Fruit fly (Drosophila melanogaster) whole organism, wandering third instar larva: ENCODE measurements around the gene CG42393.

Source experiments
- Abd-B ChIP-seq: fragments of >200 bp; optimal IDR thresholded peaks from 2 replicates; lab custom pipeline; 2017; ENCODE audit warnings: missing biosample characterization, missing genetic modification characterization
- CG9705 ChIP-seq: fragments of 200-800 bp; sonication (Bioruptor generic); optimal IDR thresholded peaks from 2 replicates; lab custom pipeline; 2018; ENCODE audit warnings: missing biosample characterization, mild to moderate bottlenecking, missing genetic modification characterization
- CrebA ChIP-seq: fragments of 200-800 bp; sonication (Bioruptor generic); optimal IDR thresholded peaks from 2 replicates; lab custom pipeline; 2016; ENCODE audit warnings: missing biosample characterization, mild to moderate bottlenecking, missing genetic modification characterization, borderline replicate concordance
- Dfd ChIP-seq: fragments of >200 bp; optimal IDR thresholded peaks from 2 replicates; lab custom pipeline; 2017; ENCODE audit warnings: missing biosample characterization, missing genetic modification characterization
- Dif ChIP-seq: fragments of 200-275, 200-300 bp; sonication (Bioruptor generic); optimal IDR thresholded peaks from 2 replicates; lab custom pipeline; 2018; ENCODE audit warnings: missing biosample characterization, missing genetic modification characterization; ENCODE audit not compliant: partially characterized antibody
- HLH106 ChIP-seq: fragments of 200-800 bp; optimal IDR thresholded peaks from 3 replicates; lab custom pipeline; 2019; ENCODE audit warnings: missing biosample characterization, mild to moderate bottlenecking, missing genetic modification characterization, moderate library complexity
- Hnf4 ChIP-seq: fragments of 200-800 bp; sonication (Bioruptor generic); optimal IDR thresholded peaks from 2 replicates; lab custom pipeline; 2016; ENCODE audit warnings: missing biosample characterization, mild to moderate bottlenecking, missing genetic modification characterization
- Hr78 ChIP-seq: fragments of >200 bp; optimal IDR thresholded peaks from 2 replicates; lab custom pipeline; 2017; ENCODE audit warnings: missing biosample characterization, missing genetic modification characterization
- Hr83 ChIP-seq: fragments of 200-300 bp; sonication (Bioruptor generic); optimal IDR thresholded peaks from 2 replicates; lab custom pipeline; 2016; ENCODE audit warnings: missing biosample characterization, mild to moderate bottlenecking, missing genetic modification characterization, moderate library complexity; ENCODE audit not compliant: poor library complexity, severe bottlenecking
- Jra ChIP-seq: sonication (Bioruptor generic); optimal IDR thresholded peaks from 2 replicates; lab custom pipeline; 2016; ENCODE audit warnings: missing biosample characterization, missing genetic modification characterization
- Mio ChIP-seq: sonication (Bioruptor generic); optimal IDR thresholded peaks from 2 replicates; lab custom pipeline; 2016; ENCODE audit warnings: missing biosample characterization, missing genetic modification characterization
- Myc ChIP-seq: fragments of >200 bp; optimal IDR thresholded peaks from 2 replicates; lab custom pipeline; 2017
- N ChIP-seq: fragments of >200 bp; optimal IDR thresholded peaks from 2 replicates; lab custom pipeline; 2018; ENCODE audit warnings: missing biosample characterization, missing external identifiers, missing genetic modification characterization
- OdsH ChIP-seq: fragments of 200-800 bp; sonication (Bioruptor generic); optimal IDR thresholded peaks from 2 replicates; lab custom pipeline; 2016; ENCODE audit warnings: missing biosample characterization, mild to moderate bottlenecking, missing genetic modification characterization
- Rel ChIP-seq, 2 experiments: fragments of 200-800 bp; sonication (Bioruptor generic) in 1 of 2; optimal IDR thresholded peaks; 2 replicates in 1 of 2; 3 replicates in 1 of 2; lab custom pipeline; 2016 to 2019; ENCODE audit warnings: mild to moderate bottlenecking in 2 of 2, missing biosample characterization in 2 of 2, missing genetic modification characterization in 2 of 2, moderate library complexity in 1 of 2
- Sp1 ChIP-seq: fragments of 200-800 bp; sonication (Bioruptor generic); optimal IDR thresholded peaks from 3 replicates; lab custom pipeline; 2019; ENCODE audit warnings: missing biosample characterization, mild to moderate bottlenecking, missing genetic modification characterization, moderate library complexity
- Vsx2 ChIP-seq: fragments of 200-300, 225-300 bp; sonication (Bioruptor generic); optimal IDR thresholded peaks from 2 replicates; lab custom pipeline; 2018; ENCODE audit warnings: missing biosample characterization, missing genetic modification characterization; ENCODE audit not compliant: partially characterized antibody
- br ChIP-seq: fragments of 200-800 bp; sonication (Bioruptor generic); optimal IDR thresholded peaks from 2 replicates; lab custom pipeline; 2016; ENCODE audit warnings: missing biosample characterization, missing genetic modification characterization
- brk ChIP-seq: fragments of 200-800 bp; sonication (Bioruptor generic); optimal IDR thresholded peaks from 2 replicates; lab custom pipeline; 2016; ENCODE audit warnings: missing biosample characterization, mild to moderate bottlenecking, missing genetic modification characterization
- dmrt93B ChIP-seq: fragments of 200-800 bp; sonication (Bioruptor generic); optimal IDR thresholded peaks from 2 replicates; lab custom pipeline; 2018; ENCODE audit warnings: missing biosample characterization, mild to moderate bottlenecking, missing genetic modification characterization
- dsf ChIP-seq: sonication (Bioruptor generic); optimal IDR thresholded peaks from 2 replicates; lab custom pipeline; 2016; ENCODE audit warnings: missing biosample characterization, missing genetic modification characterization, borderline replicate concordance
- ey ChIP-seq: fragments of 200-800 bp; sonication (Bioruptor generic); optimal IDR thresholded peaks from 2 replicates; lab custom pipeline; 2016; ENCODE audit warnings: missing biosample characterization, missing genetic modification characterization
- foxo ChIP-seq, 2 experiments: fragments of 200-800 bp; sonication (Bioruptor generic); optimal IDR thresholded peaks; 2 replicates in 1 of 2; 3 replicates in 1 of 2; lab custom pipeline; 2016 to 2017; ENCODE audit warnings: missing biosample characterization in 2 of 2, missing genetic modification characterization in 2 of 2
- fru ChIP-seq: fragments of 200-800 bp; sonication (Bioruptor generic); optimal IDR thresholded peaks from 3 replicates; lab custom pipeline; 2016; ENCODE audit warnings: missing biosample characterization, mild to moderate bottlenecking, missing genetic modification characterization
- h ChIP-seq: fragments of 200-800 bp; sonication (Bioruptor generic); optimal IDR thresholded peaks from 3 replicates; lab custom pipeline; 2016; ENCODE audit warnings: missing biosample characterization, mild to moderate bottlenecking, missing genetic modification characterization
- jim ChIP-seq: fragments of 175-275, 200-325 bp; sonication (Bioruptor generic); optimal IDR thresholded peaks from 2 replicates; lab custom pipeline; 2016; ENCODE audit warnings: missing biosample characterization, mild to moderate bottlenecking, missing genetic modification characterization
- lola ChIP-seq: fragments of >200 bp; optimal IDR thresholded peaks from 2 replicates; lab custom pipeline; 2017; ENCODE audit warnings: missing biosample characterization, missing genetic modification characterization
- pan ChIP-seq: fragments of >200 bp; optimal IDR thresholded peaks from 2 replicates; lab custom pipeline; 2017
- psq ChIP-seq: fragments of 200-800 bp; sonication (Bioruptor generic); optimal IDR thresholded peaks from 3 replicates; lab custom pipeline; 2017; ENCODE audit warnings: missing biosample characterization, mild to moderate bottlenecking, missing genetic modification characterization, moderate library complexity
- rgr ChIP-seq: fragments of 200-800 bp; sonication (Bioruptor generic); optimal IDR thresholded peaks from 3 replicates; lab custom pipeline; 2016; ENCODE audit warnings: missing biosample characterization, mild to moderate bottlenecking, missing genetic modification characterization
- sv ChIP-seq: fragments of 200-800 bp; sonication (Bioruptor generic); optimal IDR thresholded peaks from 3 replicates; lab custom pipeline; 2016; ENCODE audit warnings: missing biosample characterization, missing genetic modification characterization
- tai ChIP-seq: sonication (Bioruptor generic); optimal IDR thresholded peaks from 2 replicates; lab custom pipeline; 2016; ENCODE audit warnings: missing biosample characterization, missing genetic modification characterization
- usp ChIP-seq: fragments of >200 bp; optimal IDR thresholded peaks from 2 replicates; lab custom pipeline; 2017; ENCODE audit warnings: missing biosample characterization, missing genetic modification characterization
- woc ChIP-seq: sonication (Bioruptor generic); optimal IDR thresholded peaks from 2 replicates; lab custom pipeline; 2016; ENCODE audit warnings: missing biosample characterization, mild to moderate bottlenecking, missing genetic modification characterization

CG42393 gene

DNA sequence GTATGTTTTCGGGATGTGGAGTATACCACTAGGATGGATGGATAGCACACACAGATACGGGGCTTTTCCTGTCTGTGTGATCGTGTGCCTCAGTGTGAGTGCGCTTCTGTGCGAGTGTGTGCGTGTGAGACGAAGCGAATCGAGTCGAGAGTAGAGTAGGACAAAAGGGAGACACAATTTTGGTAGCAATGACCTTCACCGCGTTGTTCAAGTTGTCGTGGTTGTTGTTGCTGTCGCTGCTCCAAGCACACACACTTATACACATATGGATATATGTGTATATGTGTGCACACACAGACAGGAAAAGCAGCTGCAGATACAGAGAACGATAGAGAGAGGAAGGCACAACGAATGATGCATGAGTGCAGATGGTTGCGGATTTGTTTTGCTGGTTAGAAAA lies 36.6 kb downstream of the CG42393 start:
- TF ChIP-seq Dif (GFP tag; lab: Kevin White, UChicago) (peak; percentile 5), sv (GFP tag; lab: Kevin White, UChicago) (no peak), Hr83 (GFP tag; lab: Kevin White, UChicago) (peak; percentile 14)

DNA sequence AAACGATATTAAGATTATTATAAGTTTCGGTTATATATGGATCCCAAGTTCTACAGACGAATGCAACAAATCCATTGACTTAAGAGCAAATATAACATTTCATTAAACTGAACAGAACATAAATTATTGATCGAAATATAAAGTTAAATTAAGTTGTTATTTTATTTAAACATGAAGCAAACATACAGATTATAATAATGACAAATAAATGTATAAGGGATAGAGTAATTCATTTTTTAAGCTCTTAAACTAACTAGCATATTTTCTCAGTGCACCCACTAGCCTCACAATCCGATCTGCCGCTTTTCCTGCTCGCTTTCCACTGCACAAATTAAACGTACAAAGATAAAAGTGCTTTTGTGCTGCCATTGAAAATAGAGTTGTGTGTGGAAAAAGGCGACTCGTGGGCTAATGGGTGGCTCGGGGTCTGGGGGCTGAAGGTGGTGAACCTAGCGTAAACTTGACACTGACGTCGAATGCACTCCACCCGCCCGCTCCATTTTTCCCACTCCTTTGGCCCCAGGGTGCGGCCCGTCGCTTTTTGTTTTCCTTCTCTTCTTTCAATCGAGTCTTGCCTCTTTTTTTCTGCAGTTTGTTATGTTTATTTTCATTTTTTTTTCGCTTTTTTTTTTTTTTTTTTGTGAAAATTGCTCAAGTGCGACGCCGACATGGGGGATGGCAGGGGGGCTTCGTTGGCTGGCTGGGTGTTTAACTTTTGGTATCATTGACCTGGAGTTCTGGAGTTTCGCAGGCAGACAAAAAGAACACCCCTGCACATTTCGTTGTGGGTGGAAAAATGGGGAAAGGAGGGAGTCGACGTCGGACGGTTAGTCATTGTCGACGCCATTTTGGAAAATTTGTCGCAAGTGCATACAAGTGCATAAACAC lies 37.3 kb downstream of the CG42393 start:
- TF ChIP-seq foxo (GFP tag; optimal IDR thresholded peaks at IDR 0.05; lab: Kevin White, UChicago) = peak in 1 of 2 experiments; percentile 47
- peak; percentile 29 for TF ChIP-seq Sp1 (GFP tag; lab: Kevin White, UChicago)
- no peak for TF ChIP-seq ey (GFP tag; lab: Kevin White, UChicago)
- no peak for TF ChIP-seq pan
- TF ChIP-seq h (GFP tag; lab: Kevin White, UChicago) = no peak
- TF ChIP-seq Dif (GFP tag; lab: Kevin White, UChicago) = no peak
- no peak for TF ChIP-seq Hr83 (GFP tag; lab: Kevin White, UChicago)
- TF ChIP-seq HLH106 (tag; lab: Kevin White, UChicago) = peak; percentile 2
- no peak for TF ChIP-seq tai (GFP tag; lab: Kevin White, UChicago)
- TF ChIP-seq Mio (GFP tag; lab: Kevin White, UChicago) = no peak
- peak; percentile 4 for TF ChIP-seq fru (GFP tag; lab: Kevin White, UChicago)
- TF ChIP-seq rgr (GFP tag; lab: Kevin White, UChicago) = no peak

DNA sequence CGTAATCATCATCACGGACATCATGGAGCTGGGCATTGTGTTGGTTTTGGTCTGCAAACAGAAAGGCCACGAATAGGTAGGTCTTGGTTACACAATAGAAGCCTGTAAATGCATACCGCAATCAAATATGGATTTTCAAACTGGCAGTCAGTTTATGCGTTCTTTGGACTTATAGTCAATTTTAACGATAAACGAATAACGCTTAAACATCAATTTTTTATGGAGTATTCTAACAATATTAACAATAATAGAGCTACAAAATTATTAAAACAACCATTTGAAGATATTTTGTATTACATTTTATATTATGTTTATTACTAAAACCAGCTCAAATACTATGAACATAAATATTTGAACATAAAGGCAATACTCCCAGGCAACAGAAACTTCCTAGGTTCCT lies 39.0 kb downstream of the CG42393 start:
- TF ChIP-seq Dfd (GFP tag; lab: Kevin White, UChicago) = no peak
- no peak for TF ChIP-seq CrebA (GFP tag; lab: Kevin White, UChicago)
- no peak for TF ChIP-seq tai (GFP tag; lab: Kevin White, UChicago)
- no peak for TF ChIP-seq Sp1 (GFP tag; lab: Kevin White, UChicago)
- TF ChIP-seq Abd-B (GFP tag; lab: Kevin White, UChicago) = no peak
- no peak for TF ChIP-seq Hr78
- TF ChIP-seq sv (GFP tag; lab: Kevin White, UChicago) = no peak
- no peak for TF ChIP-seq Mio (GFP tag; lab: Kevin White, UChicago)
- no peak for TF ChIP-seq CG9705 (GFP tag; lab: Kevin White, UChicago)
- no peak for TF ChIP-seq Vsx2 (GFP tag; lab: Kevin White, UChicago)
- no peak for TF ChIP-seq Hr83 (GFP tag; lab: Kevin White, UChicago)
- TF ChIP-seq dsf (GFP tag; lab: Kevin White, UChicago) = no peak
- TF ChIP-seq Myc (lab: Kevin White, UChicago) = no peak
- no peak for TF ChIP-seq Rel (GFP tag; optimal IDR thresholded peaks at IDR 0.05; lab: Kevin White, UChicago)
- no peak for TF ChIP-seq Rel (tag; optimal IDR thresholded peaks at IDR 0.05; lab: Kevin White, UChicago)
- no peak for TF ChIP-seq OdsH (GFP tag; lab: Kevin White, UChicago)
- no peak for TF ChIP-seq woc (GFP tag; lab: Kevin White, UChicago)
- TF ChIP-seq lola (GFP tag; lab: Kevin White, UChicago) = no peak
- no peak for TF ChIP-seq h (GFP tag; lab: Kevin White, UChicago)

DNA sequence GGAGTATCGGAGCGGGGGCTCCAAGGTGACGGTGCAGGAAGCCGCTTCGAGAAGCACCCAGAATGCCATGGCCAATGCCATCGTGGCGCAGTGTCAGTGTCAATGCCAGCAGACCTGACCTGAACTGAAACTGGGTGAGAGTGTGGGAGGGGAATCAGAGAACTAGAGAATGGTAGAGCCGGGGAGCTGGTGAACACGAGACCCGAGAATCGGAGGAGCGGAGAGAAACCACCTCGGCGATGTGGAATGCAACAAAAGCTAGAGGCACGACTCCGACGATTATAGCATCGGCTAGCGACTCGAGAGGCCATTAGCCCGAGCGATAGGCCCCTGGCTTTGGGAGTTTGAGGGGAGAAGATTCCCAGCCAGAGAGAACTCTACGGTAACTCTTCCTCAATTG lies 39.4 kb downstream of the CG42393 start:
- TF ChIP-seq Hnf4 (GFP tag; lab: Kevin White, UChicago) (no peak), Rel (GFP tag; optimal IDR thresholded peaks at IDR 0.05; lab: Kevin White, UChicago) (no peak), Rel (tag; optimal IDR thresholded peaks at IDR 0.05; lab: Kevin White, UChicago) (no peak), Myc (lab: Kevin White, UChicago) (no peak), brk (no peak), Hr83 (GFP tag; lab: Kevin White, UChicago) (no peak)

DNA sequence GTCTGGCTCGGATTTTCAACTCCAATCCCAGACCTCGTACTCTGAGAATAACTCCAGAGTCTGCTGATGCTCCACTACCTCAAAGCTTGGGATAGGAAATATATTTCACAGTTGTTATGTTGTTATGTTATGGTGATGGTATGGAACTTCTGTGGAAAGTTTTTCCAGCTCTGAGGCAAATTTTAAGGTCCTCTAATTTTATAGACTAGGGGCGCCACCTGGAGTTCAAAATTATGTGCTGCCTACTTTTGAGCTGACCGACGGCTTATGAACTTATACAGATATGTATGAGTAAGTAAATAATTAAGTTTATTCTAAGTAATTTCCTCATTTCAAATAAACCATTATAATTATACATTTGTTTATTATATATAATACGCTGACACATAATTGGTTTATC lies 40.9 kb downstream of the CG42393 start:
- no peak for TF ChIP-seq usp
- no peak for TF ChIP-seq brk
- TF ChIP-seq Dfd (GFP tag; lab: Kevin White, UChicago) = no peak
- TF ChIP-seq psq (GFP tag; lab: Kevin White, UChicago) = no peak
- no peak for TF ChIP-seq br
- no peak for TF ChIP-seq Myc (lab: Kevin White, UChicago)
- TF ChIP-seq CG9705 (GFP tag; lab: Kevin White, UChicago) = no peak
- TF ChIP-seq Vsx2 (GFP tag; lab: Kevin White, UChicago) = no peak
- no peak for TF ChIP-seq Abd-B (GFP tag; lab: Kevin White, UChicago)
- TF ChIP-seq HLH106 (tag; lab: Kevin White, UChicago) = no peak
- TF ChIP-seq CrebA (GFP tag; lab: Kevin White, UChicago) = no peak
- TF ChIP-seq tai (GFP tag; lab: Kevin White, UChicago) = no peak
- no peak for TF ChIP-seq Mio (GFP tag; lab: Kevin White, UChicago)
- TF ChIP-seq N (GFP tag; lab: Kevin White, UChicago) = no peak
- TF ChIP-seq Hr78 = no peak
- TF ChIP-seq jim (GFP tag; lab: Kevin White, UChicago) = no peak
- no peak for TF ChIP-seq Jra
- no peak for TF ChIP-seq dmrt93B
- no peak for TF ChIP-seq Dif (GFP tag; lab: Kevin White, UChicago)
- no peak for TF ChIP-seq OdsH (GFP tag; lab: Kevin White, UChicago)
